Fruit fly (Drosophila melanogaster) S2 (cell line): ENCODE results near the gene tHMG1.

Experiments
- CG8478 ChIP-seq: fragments of >200 bp; optimal IDR thresholded peaks from 2 replicates; lab custom pipeline; 2018
- CTCF ChIP-seq, 2 experiments: fragments of >200 bp; optimal IDR thresholded peaks; 2 replicates each; lab custom pipeline; 2018

The tHMG1 gene

DNA sequence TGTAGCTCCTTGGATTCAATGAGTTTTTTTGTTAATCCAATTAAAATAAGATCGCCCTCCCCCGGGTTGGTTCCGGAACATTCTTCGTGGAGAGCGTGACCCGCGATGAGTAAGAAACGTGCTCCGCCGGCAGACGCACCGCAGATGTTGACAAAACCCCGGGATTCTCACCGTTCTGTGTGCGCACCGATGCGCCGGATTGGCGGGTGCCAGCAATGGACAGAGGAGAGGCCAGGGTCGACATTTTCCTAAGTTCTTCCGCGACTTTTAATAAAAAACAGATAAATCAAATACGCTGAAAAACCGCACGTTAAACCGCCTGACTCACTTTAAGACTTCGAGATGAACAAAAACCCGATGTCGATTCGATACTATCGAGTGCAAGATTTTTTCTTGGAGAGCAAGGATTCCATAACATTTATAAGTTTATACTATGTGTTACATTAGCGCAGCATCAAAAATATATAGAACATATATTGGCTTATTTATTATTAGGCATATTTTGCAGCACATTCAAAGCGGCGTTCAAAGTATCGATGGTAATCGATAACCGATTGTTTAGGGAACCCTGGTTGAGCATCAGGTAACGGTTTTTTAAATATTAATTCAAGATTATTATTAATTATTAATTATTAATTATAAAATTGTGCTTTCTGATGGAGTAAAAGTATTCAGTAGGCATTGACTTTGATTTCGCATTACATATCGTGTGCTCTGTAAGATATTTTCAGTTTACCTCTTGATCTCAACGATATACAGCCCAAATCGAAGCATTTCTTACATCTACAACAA is at the start of gene tHMG1, which contains the start of gene CCT1:
Gene tHMG1, plus strand, starts transcription at position 742 of the 792 bp plus-strand sequence.
Gene CCT1, minus strand, starts transcription at position 352 of the 792 bp plus-strand sequence.
- TF ChIP-seq CG8478 (lab: Kevin White, UChicago) = no peak
- TF ChIP-seq CTCF (optimal IDR thresholded peaks at IDR 0.05; lab: Kevin White, UChicago) = no peak

DNA sequence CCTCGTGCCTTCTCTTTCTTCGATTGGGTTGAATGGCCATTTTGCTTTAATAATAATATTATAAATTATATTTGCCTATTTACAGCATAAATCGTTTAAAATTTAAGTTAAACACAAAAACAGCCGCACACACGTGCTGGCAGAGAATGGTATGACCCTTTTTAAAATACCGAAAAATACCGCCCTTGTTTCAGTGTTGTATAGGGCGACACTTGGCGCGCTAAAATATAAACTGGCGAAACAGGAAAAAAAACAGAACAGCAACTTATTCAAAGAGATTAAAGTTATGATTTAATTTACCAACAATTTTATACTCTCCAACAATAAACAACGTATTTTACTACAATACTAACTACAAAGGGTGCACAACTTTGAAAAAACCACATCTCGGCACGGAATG is 45.1 kb upstream of the tHMG1 start, which contains the start of gene CG12499:
Gene CG12499, minus strand, starts transcription at position 95 of the 400 bp plus-strand sequence.
- TF ChIP-seq CTCF (optimal IDR thresholded peaks at IDR 0.05; lab: Kevin White, UChicago) (no peak), CG8478 (lab: Kevin White, UChicago) (no peak)

dm6 chr3R:22447195-22447873 is 44.3 kb upstream of the tHMG1 start, which contains the start of gene CG34288:
Gene CG34288 (minus strand): TSS chr3R:22447263.
- TF ChIP-seq CTCF (optimal IDR thresholded peaks at IDR 0.05; lab: Kevin White, UChicago) (no peak), CG8478 (lab: Kevin White, UChicago) (no peak)

DNA sequence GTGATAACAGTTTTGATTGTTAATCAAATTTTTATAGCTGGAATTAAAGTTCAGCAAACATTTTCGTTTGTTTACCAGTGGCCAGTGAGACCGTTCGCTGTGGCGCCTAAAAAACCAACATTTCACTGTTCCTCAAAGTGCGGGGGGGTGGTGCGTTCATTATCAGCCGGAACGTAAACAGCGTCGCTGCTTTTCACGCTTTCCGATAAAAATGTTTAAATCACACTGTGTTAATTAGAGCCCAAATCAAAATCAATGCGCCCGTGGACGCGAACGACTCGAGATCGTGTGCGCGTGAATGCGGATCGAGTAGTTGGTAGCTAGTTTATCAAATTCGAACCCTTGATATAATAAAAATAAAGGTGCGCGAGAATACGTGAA is 43.8 kb upstream of the tHMG1 start, which contains the start of gene CG34376:
Gene CG34376, plus strand, starts transcription at position 226 of the 381 bp plus-strand sequence.
- no peak for TF ChIP-seq CTCF (optimal IDR thresholded peaks at IDR 0.05; lab: Kevin White, UChicago)
- no peak for TF ChIP-seq CG8478 (lab: Kevin White, UChicago)

- no peak for TF ChIP-seq CTCF (optimal IDR thresholded peaks at IDR 0.05; lab: Kevin White, UChicago)
- no peak for TF ChIP-seq CG8478 (lab: Kevin White, UChicago)
Observed at dm6 chr3R:22449871-22450424, 41.7 kb upstream of the tHMG1 start.

DNA sequence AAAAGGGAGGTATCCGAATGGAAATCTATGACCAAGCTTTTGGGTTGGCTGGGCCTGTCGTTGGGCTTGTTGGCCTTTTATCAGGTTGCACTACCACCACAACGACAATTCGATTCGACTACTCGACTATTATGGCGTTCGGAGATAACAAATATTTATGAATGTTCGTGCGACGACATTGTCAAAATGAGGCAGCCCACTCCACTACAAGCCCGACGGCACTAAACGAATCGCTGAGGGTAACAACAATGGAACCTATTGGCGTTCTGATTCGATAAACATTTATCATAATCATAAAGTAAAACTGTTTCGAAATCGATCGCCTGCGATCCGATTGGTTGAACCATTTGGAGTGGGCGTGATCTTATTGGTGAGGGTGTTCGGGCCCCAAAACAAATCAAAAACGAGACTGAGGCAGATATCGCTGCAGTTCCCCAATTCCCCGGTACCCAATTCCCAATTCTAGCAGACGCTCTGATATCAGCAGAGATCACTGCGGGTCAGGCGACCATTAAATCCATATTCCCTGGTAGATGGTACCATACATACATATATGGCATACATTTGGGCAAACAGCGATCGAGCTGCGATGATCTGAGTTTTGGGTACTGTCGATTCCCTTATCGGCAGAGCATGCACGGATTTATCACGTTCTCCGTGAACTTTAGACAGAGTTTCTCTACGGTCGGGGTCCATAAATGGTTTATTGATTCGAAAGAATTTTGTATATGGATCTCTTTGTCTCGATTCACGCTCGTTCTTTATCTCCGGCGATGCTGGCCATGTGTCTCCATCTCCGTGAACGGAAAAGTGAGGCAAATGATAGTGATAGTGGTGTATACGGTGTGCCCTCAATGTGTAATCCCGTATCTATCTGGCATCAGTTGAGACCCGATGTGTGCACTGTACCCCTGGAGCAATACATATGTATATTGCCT is 37.0 kb upstream of the tHMG1 start:
- TF ChIP-seq CG8478 (lab: Kevin White, UChicago) (no peak), CTCF (optimal IDR thresholded peaks at IDR 0.05; lab: Kevin White, UChicago) (no peak)

DNA sequence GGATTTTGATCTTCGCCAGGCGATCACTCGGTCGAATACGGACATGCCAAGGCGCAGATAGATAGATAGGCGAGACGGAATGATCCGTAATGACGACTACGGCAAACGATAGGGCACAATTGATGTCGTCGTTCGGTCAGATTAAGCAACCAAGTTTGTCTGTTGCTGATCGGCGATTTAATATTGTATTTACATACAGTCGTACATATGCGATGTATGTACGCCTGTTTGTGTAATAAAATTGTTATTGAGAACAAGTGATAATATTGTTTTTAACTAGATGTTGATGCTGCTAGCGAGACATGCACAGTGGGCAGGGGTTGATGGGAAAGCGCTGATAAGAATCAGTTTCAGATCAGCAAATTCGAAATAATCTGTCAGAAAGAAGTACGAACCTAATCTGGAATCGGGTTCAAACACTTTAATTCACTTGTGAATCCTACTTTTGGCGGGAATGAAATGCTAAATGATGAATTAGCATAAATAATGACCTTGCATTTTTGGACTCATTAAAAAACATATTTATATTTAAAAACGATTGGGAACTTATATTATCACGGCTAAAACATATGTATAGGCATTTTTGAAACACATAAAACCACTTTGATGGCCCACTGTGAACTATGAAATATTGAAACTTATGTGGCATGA is 36.2 kb upstream of the tHMG1 start:
- TF ChIP-seq CTCF (optimal IDR thresholded peaks at IDR 0.05; lab: Kevin White, UChicago) = no peak
- TF ChIP-seq CG8478 (lab: Kevin White, UChicago) = no peak

- no peak for TF ChIP-seq CG8478 (lab: Kevin White, UChicago)
- no peak for TF ChIP-seq CTCF (optimal IDR thresholded peaks at IDR 0.05; lab: Kevin White, UChicago)
Observed at dm6 chr3R:22456007-22456406, 35.6 kb upstream of the tHMG1 start.

- TF ChIP-seq CTCF (optimal IDR thresholded peaks at IDR 0.05; lab: Kevin White, UChicago) = peak in 1 of 2 experiments; percentile 3
- TF ChIP-seq CG8478 (lab: Kevin White, UChicago) = no peak
Observed at dm6 chr3R:22461673-22462585, 29.7 kb upstream of the tHMG1 start, which contains the start of the genes Rpn7 and AP-2mu. Gene Rpn7 (minus strand): TSS chr3R:22462054. Gene AP-2mu (plus strand): TSS chr3R:22462455.

dm6 chr3R:22464611-22465113 is 27.0 kb upstream of the tHMG1 start, which contains the start of gene CG7054:
Gene CG7054 (plus strand): TSS chr3R:22464985.
- no peak for TF ChIP-seq CG8478 (lab: Kevin White, UChicago)
- no peak for TF ChIP-seq CTCF (optimal IDR thresholded peaks at IDR 0.05; lab: Kevin White, UChicago)

dm6 chr3R:22465138-22465537 is 26.5 kb upstream of the tHMG1 start:
- TF ChIP-seq CTCF (optimal IDR thresholded peaks at IDR 0.05; lab: Kevin White, UChicago) (no peak), CG8478 (lab: Kevin White, UChicago) (no peak)

DNA sequence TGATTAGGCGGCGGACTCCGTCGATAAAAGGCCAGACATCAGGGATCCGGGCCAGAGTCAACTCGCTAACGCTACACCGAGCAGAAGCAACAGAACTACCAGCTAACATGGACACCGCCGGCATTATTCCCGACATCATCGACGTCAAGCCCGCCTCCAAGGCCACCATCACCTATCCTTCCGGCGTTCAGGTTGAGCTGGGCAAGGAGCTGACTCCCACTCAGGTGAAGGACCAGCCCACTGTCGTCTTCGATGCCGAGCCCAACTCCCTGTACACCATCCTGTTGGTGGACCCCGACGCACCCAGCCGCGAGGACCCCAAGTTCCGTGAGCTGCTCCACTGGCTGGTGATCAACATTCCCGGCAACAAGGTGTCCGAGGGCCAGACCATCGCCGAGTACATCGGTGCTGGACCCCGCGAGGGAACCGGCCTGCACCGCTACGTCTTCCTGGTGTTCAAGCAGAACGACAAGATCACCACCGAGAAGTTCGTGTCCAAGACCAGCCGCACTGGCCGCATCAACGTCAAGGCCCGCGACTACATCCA is 25.6 kb upstream of the tHMG1 start, which contains the start of gene Pebp1:
Gene Pebp1, plus strand, starts transcription at position 51 of the 547 bp plus-strand sequence.
- TF ChIP-seq CTCF (optimal IDR thresholded peaks at IDR 0.05; lab: Kevin White, UChicago) = no peak
- TF ChIP-seq CG8478 (lab: Kevin White, UChicago) = no peak
